Fruit fly (Drosophila melanogaster) whole organism, embryonic: ENCODE measurements around the gene Cyp313a1.

Source experiments
- CG3163 ChIP-seq: fragments of 200-800 bp; sonication (Bioruptor generic); optimal IDR thresholded peaks from 3 replicates; lab custom pipeline; 2016; ENCODE audit warnings: missing biosample characterization, missing genetic modification characterization
- CG4854 ChIP-seq: fragments of 200-800 bp; sonication (Bioruptor generic); optimal IDR thresholded peaks from 2 replicates; lab custom pipeline; 2016; ENCODE audit warnings: missing biosample characterization, missing genetic modification characterization, inconsistent platforms
- CG7271 ChIP-seq: fragments of 200-800 bp; sonication (Bioruptor generic); optimal IDR thresholded peaks from 2 replicates; lab custom pipeline; 2018; ENCODE audit warnings: missing biosample characterization, mild to moderate bottlenecking, missing genetic modification characterization, moderate library complexity
- YL-1 ChIP-seq: fragments of 200-800 bp; sonication (Bioruptor generic); optimal IDR thresholded peaks from 3 replicates; lab custom pipeline; 2017; ENCODE audit warnings: missing biosample characterization, mild to moderate bottlenecking, missing genetic modification characterization

DNA sequence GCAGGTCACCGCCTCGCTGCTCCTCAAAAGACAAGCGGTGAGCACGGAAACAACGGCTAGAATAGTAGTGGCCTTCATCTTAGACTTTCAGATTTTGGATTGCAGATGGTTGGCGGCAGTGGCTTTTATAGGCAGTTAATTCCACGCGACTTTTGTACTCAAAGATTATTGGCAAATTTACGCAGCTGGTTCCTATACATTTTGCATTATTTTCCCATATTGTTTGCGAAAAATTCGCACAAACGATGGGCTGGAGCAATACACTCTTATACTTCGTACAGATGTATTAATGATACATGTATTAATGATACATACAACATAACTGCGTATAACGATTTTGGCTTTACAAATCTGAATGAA, 43.8 kb downstream of the Cyp313a1 start, which contains the start of gene CG8087:
- no peak for TF ChIP-seq CG3163 (GFP tag; lab: Kevin White, UChicago)
- TF ChIP-seq YL-1 (GFP tag; lab: Kevin White, UChicago) = no peak
- TF ChIP-seq CG7271 (tag; lab: Kevin White, UChicago) = no peak
- TF ChIP-seq CG4854 (GFP tag; lab: Kevin White, UChicago) = no peak
